Worm (Caenorhabditis elegans): ENCODE measurements around the gene T27A10.2.

Gene T27A10.2

DNA sequence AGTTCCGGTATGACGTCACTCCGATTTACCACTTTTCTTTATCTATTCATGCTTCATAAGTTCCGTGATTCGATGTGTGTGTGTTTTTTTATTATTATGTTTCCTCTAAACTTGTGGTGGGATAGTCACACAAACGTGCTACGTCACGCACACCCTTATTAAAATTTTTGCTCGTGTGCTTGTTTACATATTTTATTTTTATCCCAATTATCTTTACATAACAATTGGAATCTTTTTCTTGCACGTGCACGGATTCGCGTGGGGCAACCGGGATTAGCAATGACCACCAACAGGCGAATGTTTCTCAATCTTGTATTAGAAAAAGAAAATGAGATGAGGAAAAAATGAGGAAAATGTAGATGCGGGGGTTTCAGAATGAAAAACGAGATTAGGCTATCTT lies 4.8 kb downstream of the T27A10.2 start:
- TF ChIP-seq unc-62 (GFP tag; optimal IDR thresholded peaks at IDR 0.05 in 1 of 2) (peak in 1 of 2 experiments; percentile 11), unc-62 (tag; optimal IDR thresholded peaks at IDR 0.05) (no peak), set-16 (GFP tag; IDR thresholded peaks at IDR 0.05) (no peak)

DNA sequence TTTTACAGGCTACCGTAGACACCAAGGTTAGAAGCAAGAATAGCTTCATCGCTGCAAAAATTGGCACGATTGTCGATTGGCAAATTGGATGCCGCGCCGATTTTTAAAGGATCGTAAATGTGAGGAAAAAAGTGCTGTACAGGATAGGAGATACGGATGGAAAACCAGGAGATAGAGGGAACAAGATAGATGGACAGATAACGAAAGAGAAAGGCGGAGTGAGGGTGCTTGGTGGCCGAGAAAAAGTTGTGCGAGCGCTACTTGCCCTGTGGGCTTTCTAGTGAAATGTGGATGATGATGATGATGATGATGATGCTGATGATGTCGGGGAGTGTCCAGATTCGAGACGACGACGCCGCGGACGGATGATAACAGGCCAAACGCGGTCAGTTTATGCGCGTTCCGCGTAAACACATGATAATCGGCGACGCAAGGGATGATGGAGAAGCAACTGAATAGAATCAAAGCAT lies 10.6 kb downstream of the T27A10.2 start, which contains the start of gene T27A10.6:
TSS of gene T27A10.6 (minus strand) at position 51 of the 470 bp plus-strand sequence.
- TF ChIP-seq hlh-11 (tag; optimal IDR thresholded peaks at IDR 0.05) (peak; percentile 55), mxl-3 (GFP tag; optimal IDR thresholded peaks at IDR 0.05) (peak; percentile 41), unc-62 (GFP tag; optimal IDR thresholded peaks at IDR 0.05 in 1 of 2) (peak in 1 of 2 experiments; percentile 9), unc-62 (tag; optimal IDR thresholded peaks at IDR 0.05) (no peak), Y5F2A.4 (GFP tag; optimal IDR thresholded peaks at IDR 0.05) (no peak)

DNA sequence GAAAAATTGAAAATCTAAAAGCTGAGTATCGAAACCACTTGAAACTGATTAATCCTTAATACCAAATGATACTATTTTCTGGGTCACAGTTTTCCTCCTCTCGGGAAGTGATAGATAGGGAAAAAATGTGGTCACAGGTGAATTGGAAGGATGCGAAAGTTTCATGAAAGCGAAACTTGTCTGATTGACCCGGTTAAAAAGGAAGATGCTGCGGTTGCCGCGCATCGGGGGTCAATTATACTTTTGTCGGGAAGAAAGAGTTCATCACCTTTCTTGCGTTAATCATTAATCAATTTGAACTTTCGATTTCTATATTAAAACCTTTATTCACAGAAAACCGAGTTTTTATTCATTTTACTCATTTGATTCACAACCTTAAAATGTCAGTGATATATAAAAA lies 11.2 kb downstream of the T27A10.2 start:
- TF ChIP-seq unc-62 (GFP tag; optimal IDR thresholded peaks at IDR 0.05 in 1 of 2) = no peak
- TF ChIP-seq unc-62 (tag; optimal IDR thresholded peaks at IDR 0.05) = no peak
- no peak for TF ChIP-seq lsy-2 (tag; optimal IDR thresholded peaks at IDR 0.05)
- TF ChIP-seq madf-5 (GFP tag; IDR thresholded peaks at IDR 0.05) = no peak
- no peak for TF ChIP-seq nhr-111 (GFP tag; optimal IDR thresholded peaks at IDR 0.05)
- no peak for TF ChIP-seq Y75B8A.6 (GFP tag; IDR thresholded peaks at IDR 0.05)
- TF ChIP-seq arid-1 (GFP tag; conservative IDR thresholded peaks at IDR 0.05) = no peak
- TF ChIP-seq egl-27 (tag; optimal IDR thresholded peaks at IDR 0.05) = no peak
- no peak for TF ChIP-seq dmd-9 (GFP tag; IDR thresholded peaks at IDR 0.05)
- no peak for TF ChIP-seq ztf-11 (tag; optimal IDR thresholded peaks at IDR 0.05)
- no peak for TF ChIP-seq nhr-28 (tag; optimal IDR thresholded peaks at IDR 0.05)
- no peak for TF ChIP-seq attf-4 (tag; optimal IDR thresholded peaks at IDR 0.05)
- TF ChIP-seq unc-130 (GFP tag; optimal IDR thresholded peaks at IDR 0.05) = no peak

DNA sequence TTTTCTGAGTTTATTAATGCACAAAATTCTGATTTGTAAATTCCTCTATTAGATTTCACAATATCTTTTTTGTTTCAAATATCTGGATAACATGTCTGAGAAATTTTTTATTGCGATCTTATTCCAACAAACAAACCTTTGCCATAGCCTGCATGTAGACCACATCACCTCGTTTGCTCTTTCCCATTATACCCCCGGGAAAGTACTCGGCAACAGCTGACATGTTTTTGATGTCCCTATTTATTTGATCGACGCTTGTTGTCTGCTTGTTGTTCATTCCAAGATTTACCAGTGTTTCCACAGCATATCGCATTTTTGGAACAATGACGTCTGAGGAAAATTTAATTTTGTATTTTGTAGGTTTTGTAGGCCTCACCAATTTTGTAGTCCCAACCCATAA lies 14.1 kb downstream of the T27A10.2 start:
- TF ChIP-seq daf-16 (GFP tag; optimal IDR thresholded peaks at IDR 0.05) (peak in 1 of 2 experiments; percentile 84), daf-16 (tag; optimal IDR thresholded peaks at IDR 0.05) (no peak), ztf-11 (tag; optimal IDR thresholded peaks at IDR 0.05) (no peak), fos-1 (tag; optimal IDR thresholded peaks at IDR 0.05) (no peak), hif-1 (tag; optimal IDR thresholded peaks at IDR 0.05) (no peak), mdl-1 (tag; optimal IDR thresholded peaks at IDR 0.05) (no peak), zfp-3 (GFP tag; conservative IDR thresholded peaks at IDR 0.05) (no peak), pha-4 (GFP tag; IDR thresholded peaks at IDR 0.05) (no peak), pha-4 (tag; optimal IDR thresholded peaks at IDR 0.05) (no peak)

DNA sequence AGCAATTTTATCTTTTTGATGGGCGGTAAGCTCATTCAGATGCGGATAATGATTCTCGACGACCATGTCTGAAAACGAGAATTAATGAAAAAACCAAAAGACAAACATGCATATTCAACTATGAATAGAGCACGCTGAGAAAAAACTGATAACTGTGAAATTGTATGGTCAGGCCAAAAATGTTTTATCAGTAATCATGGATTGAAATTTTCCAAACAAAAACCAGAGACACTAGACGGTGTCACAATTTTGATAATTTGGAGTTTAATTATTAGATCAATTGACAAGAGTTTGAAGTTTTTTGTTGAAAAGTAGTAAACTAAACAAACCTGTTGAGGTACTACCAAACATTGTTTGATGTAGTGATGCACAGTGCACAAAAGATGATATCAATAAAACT lies 14.6 kb downstream of the T27A10.2 start, which contains the start of gene cgr-1:
TSS of gene cgr-1 (minus strand) at position 68 of the 400 bp plus-strand sequence.
- TF ChIP-seq rbr-2 (tag; optimal IDR thresholded peaks at IDR 0.05) (no peak), T20F7.1 (GFP tag; optimal IDR thresholded peaks at IDR 0.05) (no peak), ama-1 (optimal IDR thresholded peaks at IDR 0.05) (no peak), saeg-2 (GFP tag; IDR thresholded peaks at IDR 0.05) (no peak), hlh-11 (tag; optimal IDR thresholded peaks at IDR 0.05) (peak; percentile 47), zip-2 (tag; optimal IDR thresholded peaks at IDR 0.05) (no peak), sdz-12 (GFP tag; optimal IDR thresholded peaks at IDR 0.05) (no peak), set-16 (GFP tag; IDR thresholded peaks at IDR 0.05) (no peak), F44E2.7 (GFP tag; IDR thresholded peaks at IDR 0.05) (no peak), ceh-62 (tag; optimal IDR thresholded peaks at IDR 0.05) (no peak), ctbp-1 (GFP tag; IDR thresholded peaks at IDR 0.05) (no peak), dve-1 (tag; optimal IDR thresholded peaks at IDR 0.05; ENCODE audit: insufficient read depth) (peak; percentile 63), pqm-1 (tag; optimal IDR thresholded peaks at IDR 0.05) (peak; percentile 46), mxl-3 (GFP tag; optimal IDR thresholded peaks at IDR 0.05) (no peak), spr-1 (tag; optimal IDR thresholded peaks at IDR 0.05) (no peak), nhr-10 (tag; optimal IDR thresholded peaks at IDR 0.05) (no peak), nhr-28 (tag; optimal IDR thresholded peaks at IDR 0.05) (peak; percentile 57), nhr-237 (tag; optimal IDR thresholded peaks at IDR 0.05) (no peak), aly-2 (tag; optimal IDR thresholded peaks at IDR 0.05) (no peak), dmd-6 (GFP tag; IDR thresholded peaks at IDR 0.05) (peak; percentile 13; the same call in 1 of the 2 replicates), Y5F2A.4 (GFP tag; optimal IDR thresholded peaks at IDR 0.05) (no peak), Y105C5A.15 (GFP tag; IDR thresholded peaks at IDR 0.05) (no peak), nhr-76 (tag; optimal IDR thresholded peaks at IDR 0.05) (no peak), daf-16 (GFP tag; optimal IDR thresholded peaks at IDR 0.05) (no peak), daf-16 (tag; optimal IDR thresholded peaks at IDR 0.05) (peak; percentile 80), zip-11 (GFP tag; IDR thresholded peaks at IDR 0.05) (no peak)
